Worm (Caenorhabditis elegans) whole organism, L2 larva: Measurements from ENCODE around the gene gnrr-4.

Experiments
- C34F6.9 ChIP-seq: fragments of 150-350 bp; optimal IDR thresholded peaks from 2 replicates; lab custom pipeline; 2014; ENCODE audit warnings: missing biosample characterization, missing genetic modification characterization
- F13H6.1 ChIP-seq: sonication (generic microtip); optimal IDR thresholded peaks from 2 replicates; lab custom pipeline; 2016; ENCODE audit warnings: missing genetic modification characterization, missing compliant biosample characterization
- R02D3.7 ChIP-seq: fragments of 150-350 bp; optimal IDR thresholded peaks from 2 replicates; lab custom pipeline; 2014; ENCODE audit warnings: missing biosample characterization, missing genetic modification characterization
- Y55F3AM.14 ChIP-seq: fragments of 200-800 bp; sonication (Bioruptor generic); optimal IDR thresholded peaks from 2 replicates; lab custom pipeline; 2018; ENCODE audit warnings: mild to moderate bottlenecking, missing genetic modification characterization, missing compliant biosample characterization
- ZK546.5 ChIP-seq: sonication (generic microtip); optimal IDR thresholded peaks from 2 replicates; lab custom pipeline; 2017; ENCODE audit warnings: missing biosample characterization, missing genetic modification characterization
- alr-1 ChIP-seq: fragments of 150-350 bp; optimal IDR thresholded peaks from 2 replicates; lab custom pipeline; 2014; ENCODE audit warnings: missing biosample characterization, missing genetic modification characterization
- aly-2 ChIP-seq: fragments of 150-350 bp; optimal IDR thresholded peaks from 2 replicates; lab custom pipeline; 2014; ENCODE audit warnings: missing biosample characterization, missing genetic modification characterization
- ama-1 ChIP-seq: fragments of 150-350 bp; optimal IDR thresholded peaks from 2 replicates; lab custom pipeline; 2018; ENCODE audit warnings: inconsistent platforms
- blmp-1 ChIP-seq: sonication (generic microtip); optimal IDR thresholded peaks from 2 replicates; lab custom pipeline; 2017; ENCODE audit warnings: missing genetic modification characterization, mild to moderate bottlenecking, missing compliant biosample characterization, antibody characterized with exemption, moderate library complexity; ENCODE audit not compliant: insufficient read depth
- ceh-16 ChIP-seq: fragments of 150-350 bp; optimal IDR thresholded peaks from 2 replicates; lab custom pipeline; 2014; ENCODE audit warnings: missing biosample characterization, missing genetic modification characterization
- ceh-82 ChIP-seq: fragments of 150-350 bp; optimal IDR thresholded peaks from 2 replicates; lab custom pipeline; 2014; ENCODE audit warnings: missing biosample characterization, missing genetic modification characterization
- crh-2 ChIP-seq: sonication (generic microtip); optimal IDR thresholded peaks from 2 replicates; lab custom pipeline; 2017; ENCODE audit warnings: missing biosample characterization, missing genetic modification characterization
- dmd-4 ChIP-seq: sonication (generic microtip); optimal IDR thresholded peaks from 2 replicates; lab custom pipeline; 2017; ENCODE audit warnings: missing biosample characterization, missing genetic modification characterization
- egl-27 ChIP-seq: sonication (generic microtip); optimal IDR thresholded peaks from 3 replicates; lab custom pipeline; 2017; ENCODE audit warnings: missing biosample characterization, missing genetic modification reagents, missing genetic modification characterization
- elt-1 ChIP-seq: fragments of 150-350 bp; optimal IDR thresholded peaks from 2 replicates; lab custom pipeline; 2014; ENCODE audit warnings: missing biosample characterization, missing genetic modification characterization
- elt-3 ChIP-seq: sonication (generic microtip); optimal IDR thresholded peaks from 2 replicates; lab custom pipeline; 2017; ENCODE audit warnings: missing biosample characterization, missing genetic modification characterization
- fos-1 ChIP-seq: fragments of 150-350 bp; optimal IDR thresholded peaks from 2 replicates; lab custom pipeline; 2014; ENCODE audit warnings: missing biosample characterization, missing genetic modification characterization
- gmeb-1 ChIP-seq: fragments of 150-350 bp; optimal IDR thresholded peaks from 2 replicates; lab custom pipeline; 2014; ENCODE audit warnings: missing biosample characterization, missing genetic modification characterization
- lin-11 ChIP-seq: fragments of 150-350 bp; sonication (generic microtip); optimal IDR thresholded peaks from 2 replicates; lab custom pipeline; 2014; ENCODE audit warnings: missing biosample characterization, missing genetic modification characterization, inconsistent platforms, mixed read lengths
- lin-13 ChIP-seq: fragments of 150-350 bp; optimal IDR thresholded peaks from 2 replicates; lab custom pipeline; 2014; ENCODE audit warnings: missing biosample characterization, missing genetic modification reagents, missing genetic modification characterization
- lin-39 ChIP-seq: fragments of 150-350 bp; optimal IDR thresholded peaks from 2 replicates; lab custom pipeline; 2014; ENCODE audit warnings: missing biosample characterization, missing genetic modification reagents, missing genetic modification characterization
- lsy-2 ChIP-seq, 2 experiments: fragments of 150-350 bp in 1 of 2; sonication (generic microtip) in 1 of 2; optimal IDR thresholded peaks; 2 replicates each; lab custom pipeline; 2014 to 2017; ENCODE audit warnings: missing biosample characterization in 2 of 2, missing genetic modification characterization in 2 of 2
- mab-5 ChIP-seq: fragments of 150-350 bp; optimal IDR thresholded peaks from 2 replicates; lab custom pipeline; 2014; ENCODE audit warnings: missing biosample characterization, missing genetic modification characterization
- mbf-1 ChIP-seq: sonication (generic microtip); optimal IDR thresholded peaks from 2 replicates; lab custom pipeline; 2017; ENCODE audit warnings: missing biosample characterization, missing genetic modification characterization
- mdl-1 ChIP-seq, 2 experiments: fragments of 150-350 bp in 1 of 2; sonication (generic microtip) in 1 of 2; optimal IDR thresholded peaks; 2 replicates each; lab custom pipeline; 2017; ENCODE audit warnings: missing biosample characterization in 2 of 2, missing genetic modification characterization in 2 of 2
- nhr-10 ChIP-seq: sonication (generic microtip); optimal IDR thresholded peaks from 2 replicates; lab custom pipeline; 2017; ENCODE audit warnings: missing biosample characterization, missing genetic modification characterization
- nhr-11 ChIP-seq: fragments of 150-350 bp; optimal IDR thresholded peaks from 2 replicates; lab custom pipeline; 2014; ENCODE audit warnings: missing biosample characterization, missing genetic modification characterization
- nhr-12 ChIP-seq: fragments of 150-350 bp; optimal IDR thresholded peaks from 2 replicates; lab custom pipeline; 2014; ENCODE audit warnings: missing biosample characterization, missing genetic modification characterization
- nhr-129 ChIP-seq: fragments of 150-350 bp; optimal IDR thresholded peaks from 2 replicates; lab custom pipeline; 2014; ENCODE audit warnings: missing biosample characterization, missing genetic modification characterization
- nhr-21 ChIP-seq: fragments of 150-350 bp; optimal IDR thresholded peaks from 2 replicates; lab custom pipeline; 2014; ENCODE audit warnings: missing biosample characterization, missing genetic modification characterization
- nhr-23 ChIP-seq: fragments of 150-350 bp; optimal IDR thresholded peaks from 2 replicates; lab custom pipeline; 2014; ENCODE audit warnings: missing biosample characterization, missing genetic modification reagents, missing genetic modification characterization
- nhr-237 ChIP-seq: fragments of 150-350 bp; optimal IDR thresholded peaks from 2 replicates; lab custom pipeline; 2014; ENCODE audit warnings: missing biosample characterization, missing genetic modification characterization
- nhr-25 ChIP-seq: fragments of 150-350 bp; sonication (generic microtip); optimal IDR thresholded peaks from 3 replicates; lab custom pipeline; 2014; ENCODE audit warnings: missing biosample characterization, missing genetic modification characterization
- nhr-6 ChIP-seq: fragments of 150-350 bp; optimal IDR thresholded peaks from 2 replicates; lab custom pipeline; 2014; ENCODE audit warnings: missing biosample characterization, missing genetic modification characterization
- nhr-77 ChIP-seq: fragments of 150-350 bp; optimal IDR thresholded peaks from 2 replicates; lab custom pipeline; 2014; ENCODE audit warnings: missing biosample characterization, missing genetic modification characterization
- peb-1 ChIP-seq: fragments of 150-350 bp; optimal IDR thresholded peaks from 2 replicates; lab custom pipeline; 2014; ENCODE audit warnings: missing biosample characterization, missing genetic modification characterization
- sem-4 ChIP-seq: fragments of 150-350 bp; optimal IDR thresholded peaks from 2 replicates; lab custom pipeline; 2014; ENCODE audit warnings: missing biosample characterization, missing genetic modification reagents, missing genetic modification characterization
- skn-1 ChIP-seq: sonication (generic microtip); optimal IDR thresholded peaks from 2 replicates; lab custom pipeline; 2017; ENCODE audit warnings: missing biosample characterization, missing genetic modification characterization
- sma-3 ChIP-seq: sonication (generic microtip); optimal IDR thresholded peaks from 2 replicates; lab custom pipeline; 2016; ENCODE audit warnings: missing genetic modification reagents, missing genetic modification characterization, missing compliant biosample characterization
- sma-9 ChIP-seq, 2 experiments: fragments of 150-350 bp in 1 of 2; sonication (generic microtip) in 1 of 2; optimal IDR thresholded peaks; 2 replicates each; lab custom pipeline; 2014 to 2016; ENCODE audit warnings: missing genetic modification characterization in 2 of 2, mild to moderate bottlenecking in 1 of 2, missing biosample characterization in 1 of 2, missing compliant biosample characterization in 1 of 2, missing genetic modification reagents in 1 of 2, moderate library complexity in 1 of 2
- snpc-4 ChIP-seq: fragments of 150-350 bp; optimal IDR thresholded peaks from 2 replicates; lab custom pipeline; 2014; ENCODE audit warnings: missing biosample characterization, missing genetic modification characterization
- unc-39 ChIP-seq: fragments of 150-350 bp; optimal IDR thresholded peaks from 2 replicates; lab custom pipeline; 2014; ENCODE audit warnings: missing biosample characterization, missing genetic modification characterization
- unc-55 ChIP-seq: fragments of 150-350 bp; sonication (generic microtip); optimal IDR thresholded peaks from 3 replicates; lab custom pipeline; 2014; ENCODE audit warnings: missing biosample characterization, missing genetic modification reagents, missing genetic modification characterization
- unc-62 ChIP-seq: fragments of 150-350 bp; optimal IDR thresholded peaks from 2 replicates; lab custom pipeline; 2014; ENCODE audit warnings: missing biosample characterization, missing genetic modification reagents, missing genetic modification characterization
- zag-1 ChIP-seq: fragments of 150-350 bp; optimal IDR thresholded peaks from 2 replicates; lab custom pipeline; 2014; ENCODE audit warnings: missing biosample characterization, missing genetic modification characterization
- ztf-1 ChIP-seq: fragments of 200-800 bp; sonication (Bioruptor generic); conservative IDR thresholded peaks from 2 replicates; pipeline ENCODE4 v1.3.6; 2022; ENCODE audit warnings: missing genetic modification characterization, missing compliant biosample characterization
- ztf-11 ChIP-seq: sonication (generic microtip); optimal IDR thresholded peaks from 2 replicates; lab custom pipeline; 2017; ENCODE audit warnings: missing biosample characterization, missing genetic modification characterization
- ztf-4 ChIP-seq: fragments of 150-350 bp; optimal IDR thresholded peaks from 2 replicates; lab custom pipeline; 2014; ENCODE audit warnings: missing biosample characterization, missing genetic modification characterization

gnrr-4 gene

DNA sequence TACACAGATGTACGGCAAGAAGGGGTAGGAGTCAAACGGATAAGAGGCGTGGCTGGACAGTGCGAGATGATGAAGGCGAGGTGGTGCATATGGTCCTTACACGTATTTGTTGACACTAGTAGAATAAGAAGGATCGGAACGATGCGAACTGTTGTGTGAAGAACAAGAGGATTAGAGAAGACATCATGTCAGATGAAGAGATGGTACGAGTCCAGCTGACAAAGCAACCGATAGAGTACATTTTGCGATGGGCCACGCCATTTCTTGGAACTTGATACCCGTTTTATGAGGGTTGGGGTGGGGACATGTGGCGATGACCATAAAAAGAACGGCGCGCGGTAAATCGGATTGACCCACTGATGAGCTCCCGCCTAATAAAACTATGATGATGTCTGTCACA lies 44.7 kb downstream of the gnrr-4 start:
- TF ChIP-seq alr-1 (tag; lab: Kevin White, UChicago) (no peak), ztf-1 (GFP tag; lab: Robert Waterston, UW) (no peak), aly-2 (no peak), skn-1 (tag; lab: Kevin White, UChicago) (no peak), blmp-1 (tag; lab: Kevin White, UChicago) (no peak), mbf-1 (no peak), lin-11 (tag; lab: Kevin White, UChicago) (no peak), nhr-12 (tag; lab: Kevin White, UChicago) (no peak), elt-1 (no peak)

DNA sequence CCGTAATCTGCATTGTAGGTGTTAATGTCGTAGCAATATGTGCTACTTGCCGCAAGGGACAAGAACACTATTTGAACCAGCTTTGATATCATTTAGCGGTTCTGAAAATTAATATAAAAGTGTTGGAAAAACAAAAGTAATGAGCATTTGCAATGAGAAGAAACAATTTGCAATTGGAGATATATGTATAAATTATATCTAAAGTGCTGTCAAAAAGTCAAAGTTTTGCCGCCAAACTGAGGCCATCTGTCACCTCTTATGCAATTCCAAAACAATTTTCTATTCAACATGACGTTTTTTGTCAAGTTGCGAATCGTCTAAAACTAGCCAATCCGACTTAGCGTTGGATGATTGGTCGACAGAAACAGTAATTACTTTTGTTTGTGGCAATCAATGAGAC lies 45.9 kb downstream of the gnrr-4 start, which contains the start of gene W01C8.5:
W01C8.5 (minus strand) TSS at position 101 of the 400 bp plus-strand sequence.
- no peak for TF ChIP-seq dmd-4 (tag; lab: Kevin White, UChicago)
- no peak for TF ChIP-seq lin-11 (tag; lab: Kevin White, UChicago)
- no peak for TF ChIP-seq nhr-77
- TF ChIP-seq ZK546.5 (tag; lab: Kevin White, UChicago), result no peak

DNA sequence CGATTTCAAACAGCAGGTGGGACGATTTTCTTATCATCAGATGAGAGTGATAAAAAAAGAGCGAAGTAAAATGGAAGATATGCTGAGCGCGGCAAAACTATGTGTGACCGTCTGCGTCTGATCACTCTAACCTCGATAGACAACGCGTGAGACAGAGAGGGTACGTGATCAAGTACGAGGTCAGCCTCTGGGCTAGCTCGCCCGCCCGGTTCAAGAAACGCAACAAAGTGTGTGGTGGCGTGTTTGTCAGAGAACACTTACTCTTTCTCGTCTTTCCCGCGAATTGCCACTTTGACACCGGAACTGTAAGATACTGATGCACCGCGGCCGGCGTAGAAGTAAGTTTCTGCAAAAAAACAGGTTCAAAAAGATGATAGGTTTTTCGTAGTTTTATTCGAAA lies 46.9 kb downstream of the gnrr-4 start:
- TF ChIP-seq nhr-237, result no peak
- peak; percentile 79 for TF ChIP-seq nhr-25 (tag; lab: Kevin White, UChicago)
- TF ChIP-seq nhr-129 (tag; lab: Kevin White, UChicago), result peak; percentile 64
- TF ChIP-seq zag-1 (tag; lab: Kevin White, UChicago), result no peak
- no peak for TF ChIP-seq ZK546.5 (tag; lab: Kevin White, UChicago)
- TF ChIP-seq elt-3 (tag; lab: Kevin White, UChicago), result no peak
- no peak for TF ChIP-seq lin-39 (tag; lab: Kevin White, UChicago)
- peak; percentile 50 for TF ChIP-seq blmp-1 (tag; lab: Kevin White, UChicago)
- TF ChIP-seq aly-2, result no peak
- no peak for TF ChIP-seq mab-5 (tag; lab: Kevin White, UChicago)
- no peak for TF ChIP-seq ztf-11 (tag; lab: Kevin White, UChicago)
- no peak for TF ChIP-seq ceh-16 (tag; lab: Kevin White, UChicago)
- no peak for TF ChIP-seq nhr-11 (tag; lab: Kevin White, UChicago)
- TF ChIP-seq elt-1, result no peak
- peak; percentile 56 for TF ChIP-seq nhr-21 (tag; lab: Kevin White, UChicago)
- peak; percentile 52 for TF ChIP-seq crh-2 (tag; lab: Kevin White, UChicago)
- TF ChIP-seq peb-1 (tag; lab: Kevin White, UChicago), result no peak
- peak; percentile 80 for TF ChIP-seq fos-1
- no peak for TF ChIP-seq dmd-4 (tag; lab: Kevin White, UChicago)
- peak; percentile 92 for TF ChIP-seq sma-9 (GFP tag; optimal IDR thresholded peaks at IDR 0.05; lab: Kevin White, UChicago)
- peak; percentile 54 for TF ChIP-seq sma-9 (tag; optimal IDR thresholded peaks at IDR 0.05; lab: Kevin White, UChicago)
- TF ChIP-seq skn-1 (tag; lab: Kevin White, UChicago), result no peak
- TF ChIP-seq egl-27 (tag; lab: Kevin White, UChicago), result peak; percentile 49
- no peak for TF ChIP-seq nhr-6 (tag; lab: Kevin White, UChicago)
- TF ChIP-seq snpc-4 (tag; lab: Kevin White, UChicago), result no peak
- TF ChIP-seq alr-1 (tag; lab: Kevin White, UChicago), result no peak
- TF ChIP-seq Y55F3AM.14 (GFP tag; lab: Kevin White, UChicago), result no peak
- TF ChIP-seq ama-1 (lab: Kevin White, UChicago), result no peak
- TF ChIP-seq gmeb-1 (tag; lab: Kevin White, UChicago), result peak; percentile 26
- no peak for TF ChIP-seq unc-62 (GFP tag; lab: Kevin White, UChicago)
- TF ChIP-seq ztf-1 (GFP tag; lab: Robert Waterston, UW), result no peak
- peak; percentile 80 for TF ChIP-seq sma-3
- no peak for TF ChIP-seq ztf-4 (tag; lab: Kevin White, UChicago)
- no peak for TF ChIP-seq ceh-82 (tag; lab: Kevin White, UChicago)
- no peak for TF ChIP-seq lsy-2 (tag; optimal IDR thresholded peaks at IDR 0.05; lab: Kevin White, UChicago)
- TF ChIP-seq C34F6.9 (tag; lab: Kevin White, UChicago), result peak; percentile 11
- TF ChIP-seq R02D3.7, result no peak
- TF ChIP-seq nhr-12 (tag; lab: Kevin White, UChicago), result no peak
- no peak for TF ChIP-seq mbf-1
- no peak for TF ChIP-seq nhr-77
- no peak for TF ChIP-seq lin-13 (GFP tag; lab: Kevin White, UChicago)
- no peak for TF ChIP-seq sem-4 (tag; lab: Kevin White, UChicago)
- TF ChIP-seq F13H6.1 (tag; lab: Kevin White, UChicago), result peak; percentile 77
- no peak for TF ChIP-seq lin-11 (tag; lab: Kevin White, UChicago)
- no peak for TF ChIP-seq unc-39 (tag; lab: Kevin White, UChicago)
- TF ChIP-seq unc-55 (GFP tag; lab: Kevin White, UChicago), result no peak
- TF ChIP-seq nhr-23 (tag; lab: Kevin White, UChicago), result no peak
- peak in 1 of 2 experiments; percentile 44 for TF ChIP-seq mdl-1 (tag; optimal IDR thresholded peaks at IDR 0.05; lab: Kevin White, UChicago)
- no peak for TF ChIP-seq nhr-10 (tag; lab: Kevin White, UChicago)
